Fruit fly (Drosophila melanogaster): ENCODE results near the gene CG34295.
A peak's percentile ranks its signal among the peaks of the same experiment; 100 is the strongest.

The CG34295 gene

dm6 chr3R:28811677-28812465 lies 22.5 kb downstream of the CG34295 start, which contains the start of gene Prp39:
Gene Prp39 (plus strand): TSS chr3R:28812102.
- peak; percentile 34; the same call in 1 of the 3 replicates for TF ChIP-seq eg (GFP tag; IDR thresholded peaks at IDR 0.05)
- peak; percentile 20 for TF ChIP-seq Ets96B (tag; optimal IDR thresholded peaks at IDR 0.05)
- TF ChIP-seq net (GFP tag; optimal IDR thresholded peaks at IDR 0.05): no peak
- TF ChIP-seq cyc (GFP tag; optimal IDR thresholded peaks at IDR 0.05): peak; percentile 5
- no peak for TF ChIP-seq Eip78C (GFP tag)
- TF ChIP-seq Lpt (GFP tag; optimal IDR thresholded peaks at IDR 0.05): no peak
- TF ChIP-seq CG8119 (GFP tag; IDR thresholded peaks at IDR 0.05): no peak
- no peak for TF ChIP-seq CG3032 (tag; optimal IDR thresholded peaks at IDR 0.05)
- no peak for TF ChIP-seq CG16779 (tag; optimal IDR thresholded peaks at IDR 0.05)
- TF ChIP-seq Hr4 (GFP tag; optimal IDR thresholded peaks at IDR 0.05): no peak
- TF ChIP-seq Sox14 (GFP tag; optimal IDR thresholded peaks at IDR 0.05): peak; percentile 89
- peak; percentile 10 for TF ChIP-seq Hr39 (GFP tag; optimal IDR thresholded peaks at IDR 0.05)
- peak; percentile 1 for TF ChIP-seq CG31627 (GFP tag; optimal IDR thresholded peaks at IDR 0.05)
- TF ChIP-seq CG6163 (GFP tag; IDR thresholded peaks at IDR 0.05): 0 out of 3 replicates have a peak, but pooled peaks have one; percentile 17
- no peak for TF ChIP-seq fd85E (GFP tag; optimal IDR thresholded peaks at IDR 0.05)
- TF ChIP-seq CG11762 (GFP tag; optimal IDR thresholded peaks at IDR 0.05; ENCODE audit: insufficient read depth): no peak
- peak; percentile 9 for TF ChIP-seq topi (GFP tag; optimal IDR thresholded peaks at IDR 0.05)
- no peak for TF ChIP-seq dac (GFP tag; optimal IDR thresholded peaks at IDR 0.05)
- peak; percentile 14 for TF ChIP-seq lz (GFP tag; optimal IDR thresholded peaks at IDR 0.05)
- peak; percentile 78 for TF ChIP-seq fkh (GFP tag; optimal IDR thresholded peaks at IDR 0.05)
- TF ChIP-seq esn (GFP tag; optimal IDR thresholded peaks at IDR 0.05): peak; percentile 41
- no peak for TF ChIP-seq CG6276 (GFP tag; optimal IDR thresholded peaks at IDR 0.05)
- peak; percentile 22 for TF ChIP-seq acj6 (GFP tag; optimal IDR thresholded peaks at IDR 0.05)

DNA sequence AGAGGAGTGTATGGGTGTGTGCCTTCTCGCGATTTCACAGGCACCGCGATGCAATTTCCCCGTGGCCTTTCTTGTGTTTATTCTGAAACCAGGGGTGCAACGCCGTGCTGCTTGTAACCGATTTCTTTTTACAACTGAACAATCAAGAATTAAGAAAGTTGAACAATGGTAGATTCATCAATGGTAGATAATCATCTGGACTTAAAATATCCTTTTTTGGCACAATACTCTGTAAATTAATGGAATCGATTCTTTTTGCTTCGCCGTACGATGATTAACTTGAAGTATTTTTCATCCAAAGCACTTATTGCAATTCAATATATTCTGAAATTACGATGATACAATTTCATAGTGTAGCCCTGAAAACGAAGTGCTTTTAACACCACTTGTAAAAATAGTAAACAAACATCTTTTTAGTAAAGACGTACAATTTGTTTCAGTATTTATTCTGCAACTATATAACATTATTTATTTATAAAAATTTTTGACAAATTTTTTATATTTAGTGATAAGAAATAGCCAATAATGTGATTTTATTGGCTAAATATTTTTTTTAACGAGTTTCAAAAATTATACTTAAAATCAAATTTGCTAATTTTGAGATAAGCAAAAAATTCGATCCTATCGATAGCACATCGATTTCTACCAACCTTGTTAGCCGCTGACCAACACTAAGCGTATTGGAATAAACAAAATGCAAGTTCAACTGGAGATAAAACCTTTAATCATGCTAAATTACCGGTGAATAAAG lies 30.3 kb downstream of the CG34295 start, which contains the start of the genes CG1523 and CG1647:
Gene CG1523, minus strand, starts transcription at position 114 of the 751 bp plus-strand sequence.
Gene CG1647, plus strand, starts transcription at position 667 of the 751 bp plus-strand sequence.
- no peak for TF ChIP-seq CG10669 (GFP tag; optimal IDR thresholded peaks at IDR 0.05)
- no peak for TF ChIP-seq achi (GFP tag; optimal IDR thresholded peaks at IDR 0.05)
- no peak for TF ChIP-seq Blimp-1 (GFP tag; optimal IDR thresholded peaks at IDR 0.05)
- no peak for TF ChIP-seq svp (GFP tag)
- peak; percentile 57 for TF ChIP-seq fd59A (GFP tag; optimal IDR thresholded peaks at IDR 0.05)
- TF ChIP-seq Sox14 (GFP tag; optimal IDR thresholded peaks at IDR 0.05): peak; percentile 83
- TF ChIP-seq eg (GFP tag; IDR thresholded peaks at IDR 0.05): no peak; the same call in 2 of the 3 replicates
- peak; percentile 75 for TF ChIP-seq CG32006 (GFP tag; optimal IDR thresholded peaks at IDR 0.05)
- TF ChIP-seq CG6163 (GFP tag; IDR thresholded peaks at IDR 0.05): peak; percentile 63; the same call in 2 of the 3 replicates
- TF ChIP-seq CG8319 (GFP tag; optimal IDR thresholded peaks at IDR 0.05): no peak
- peak; percentile 76 for TF ChIP-seq Hr39 (GFP tag; optimal IDR thresholded peaks at IDR 0.05)
- TF ChIP-seq acj6 (GFP tag; optimal IDR thresholded peaks at IDR 0.05): no peak
- TF ChIP-seq Sox102F (GFP tag; optimal IDR thresholded peaks at IDR 0.05): no peak
- TF ChIP-seq Eip93F (GFP tag; optimal IDR thresholded peaks at IDR 0.05): no peak
- TF ChIP-seq cyc (GFP tag; optimal IDR thresholded peaks at IDR 0.05): peak; percentile 51
- TF ChIP-seq Eip78C (GFP tag): no peak
- TF ChIP-seq salr (GFP tag; optimal IDR thresholded peaks at IDR 0.05): peak in 1 of 2 experiments; percentile 44
- TF ChIP-seq Met (GFP tag; optimal IDR thresholded peaks at IDR 0.05): no peak
- TF ChIP-seq CG4318 (GFP tag; optimal IDR thresholded peaks at IDR 0.05): no peak
- TF ChIP-seq CG1621 (tag; optimal IDR thresholded peaks at IDR 0.05): no peak
- no peak for TF ChIP-seq CG7368 (GFP tag; optimal IDR thresholded peaks at IDR 0.05)
- TF ChIP-seq dac (GFP tag; optimal IDR thresholded peaks at IDR 0.05): no peak
- TF ChIP-seq CG34406 (GFP tag; optimal IDR thresholded peaks at IDR 0.05): peak; percentile 71
- no peak for TF ChIP-seq CG11902 (GFP tag; optimal IDR thresholded peaks at IDR 0.05)
- peak; percentile 80 for TF ChIP-seq CG10631 (GFP tag; optimal IDR thresholded peaks at IDR 0.05)
- peak; percentile 40; the same call in 1 of the 2 replicates for TF ChIP-seq CG11294 (GFP tag; IDR thresholded peaks at IDR 0.05)
- TF ChIP-seq topi (GFP tag; optimal IDR thresholded peaks at IDR 0.05): no peak
- TF ChIP-seq Sox15 (GFP tag; optimal IDR thresholded peaks at IDR 0.05): peak; percentile 66
- TF ChIP-seq Ets96B (tag; optimal IDR thresholded peaks at IDR 0.05): peak; percentile 64
- TF ChIP-seq Lpt (GFP tag; optimal IDR thresholded peaks at IDR 0.05): peak; percentile 3
- no peak for TF ChIP-seq spab (GFP tag; optimal IDR thresholded peaks at IDR 0.05)
- no peak for TF ChIP-seq CG3919 (GFP tag; optimal IDR thresholded peaks at IDR 0.05)
- peak; percentile 73 for TF ChIP-seq Hr4 (GFP tag; optimal IDR thresholded peaks at IDR 0.05)
- no peak for TF ChIP-seq Smox (GFP tag; optimal IDR thresholded peaks at IDR 0.05)
- TF ChIP-seq CG16779 (tag; optimal IDR thresholded peaks at IDR 0.05): no peak
- TF ChIP-seq CG6854 (GFP tag; optimal IDR thresholded peaks at IDR 0.05): no peak
